Worm (Caenorhabditis elegans) whole organism, young adult: ENCODE data around the gene slc-36.5.

Source experiments
- B0261.1 ChIP-seq: sonication (generic microtip); optimal IDR thresholded peaks from 2 replicates; lab custom pipeline; 2016; ENCODE audit warnings: mild to moderate bottlenecking, missing genetic modification characterization, moderate library complexity, missing compliant biosample characterization
- C06A6.2 ChIP-seq: fragments of 200-800 bp; sonication (Bioruptor generic); conservative IDR thresholded peaks from 2 replicates; pipeline ENCODE4 v1.3.6; 2022; ENCODE audit warnings: missing genetic modification characterization, missing compliant biosample characterization
- F33H1.4 ChIP-seq: fragments of 200-800 bp; sonication (Bioruptor generic); IDR thresholded peaks from 2 replicates; pipeline ENCODE4 v1.3.6; 2022; ENCODE audit warnings: missing genetic modification reagents, missing genetic modification characterization, missing compliant biosample characterization
- F49E8.2 ChIP-seq: sonication (generic microtip); optimal IDR thresholded peaks from 3 replicates; lab custom pipeline; 2017; ENCODE audit warnings: missing genetic modification characterization, mild to moderate bottlenecking, missing compliant biosample characterization, antibody characterized with exemption, moderate library complexity; ENCODE audit not compliant: insufficient read depth
- F55B11.4 ChIP-seq: sonication (generic microtip); optimal IDR thresholded peaks from 2 replicates; lab custom pipeline; 2016; ENCODE audit warnings: missing compliant biosample characterization, missing genetic modification characterization, borderline replicate concordance; ENCODE audit not compliant: insufficient read depth
- K12H6.12 ChIP-seq: fragments of 200-800 bp; sonication (Bioruptor generic); optimal IDR thresholded peaks from 2 replicates; lab custom pipeline; 2018; ENCODE audit warnings: mild to moderate bottlenecking, missing genetic modification characterization, missing compliant biosample characterization
- T26A5.8 ChIP-seq: sonication (generic microtip); optimal IDR thresholded peaks from 2 replicates; lab custom pipeline; 2016; ENCODE audit warnings: missing genetic modification characterization, missing compliant biosample characterization
- akir-1 ChIP-seq: fragments of 200-800 bp; sonication (Bioruptor generic); optimal IDR thresholded peaks from 2 replicates; lab custom pipeline; 2018; ENCODE audit warnings: mild to moderate bottlenecking, missing genetic modification characterization, moderate library complexity, missing compliant biosample characterization
- ama-1 ChIP-seq, 3 experiments: fragments of 150-350 bp in 1 of 3; sonication (generic microtip) in 2 of 3; optimal IDR thresholded peaks; 2 replicates each; lab custom pipeline; 2014 to 2018; ENCODE audit warnings: missing biosample characterization in 2 of 3, missing genetic modification characterization in 2 of 3, missing genetic modification reagents in 2 of 3
- aptf-2 ChIP-seq: fragments of 200-800 bp; sonication (Bioruptor generic); conservative IDR thresholded peaks from 2 replicates; pipeline ENCODE4 v1.3.6; 2022; ENCODE audit warnings: missing genetic modification reagents, missing genetic modification characterization, missing compliant biosample characterization
- atf-7 ChIP-seq: sonication (generic microtip); optimal IDR thresholded peaks from 2 replicates; lab custom pipeline; 2017; ENCODE audit warnings: mild to moderate bottlenecking, missing genetic modification characterization, missing compliant biosample characterization
- attf-5 ChIP-seq: fragments of 200-800 bp; sonication (Bioruptor generic); optimal IDR thresholded peaks from 2 replicates; lab custom pipeline; 2018; ENCODE audit warnings: mild to moderate bottlenecking, missing genetic modification characterization, missing compliant biosample characterization
- attf-6 ChIP-seq: fragments of 200-800 bp; sonication (Bioruptor generic); IDR thresholded peaks from 2 replicates; pipeline ENCODE4 v1.3.6; 2022; ENCODE audit warnings: missing genetic modification reagents, missing genetic modification characterization, missing compliant biosample characterization
- bed-2 ChIP-seq: fragments of 200-800 bp; sonication (Bioruptor generic); IDR thresholded peaks from 2 replicates; pipeline ENCODE4 v1.3.6; 2022; ENCODE audit warnings: missing genetic modification reagents, missing genetic modification characterization, missing compliant biosample characterization
- cebp-1 ChIP-seq, 2 experiments: fragments of 200-800 bp in 1 of 2; sonication (Bioruptor generic) in 1 of 2; sonication (generic microtip) in 1 of 2; IDR thresholded peaks in 1 of 2; optimal IDR thresholded peaks in 1 of 2; 2 replicates each; pipeline versions ENCODE4 v1.3.6 to Lab custom; 2017 to 2022; ENCODE audit warnings: missing compliant biosample characterization in 2 of 2, missing genetic modification characterization in 2 of 2, mild to moderate bottlenecking in 1 of 2, missing genetic modification reagents in 1 of 2, moderate library complexity in 1 of 2
- cebp-2 ChIP-seq: fragments of 200-800 bp; sonication (Bioruptor generic); IDR thresholded peaks from 2 replicates; pipeline ENCODE4 v1.3.6; 2022; ENCODE audit warnings: missing genetic modification characterization, missing compliant biosample characterization
- ceh-27 ChIP-seq: fragments of 200-800 bp; sonication (Bioruptor generic); optimal IDR thresholded peaks from 2 replicates; lab custom pipeline; 2018; ENCODE audit warnings: mild to moderate bottlenecking, missing genetic modification characterization, moderate library complexity, missing compliant biosample characterization
- ceh-40 ChIP-seq: fragments of 200-800 bp; sonication (Bioruptor generic); IDR thresholded peaks from 2 replicates; pipeline ENCODE4 v1.3.6; 2022; ENCODE audit warnings: missing genetic modification characterization, missing compliant biosample characterization
- ceh-58 ChIP-seq: fragments of 200-800 bp; sonication (Bioruptor generic); IDR thresholded peaks from 2 replicates; pipeline ENCODE4 v1.3.6; 2022; ENCODE audit warnings: missing genetic modification characterization, missing compliant biosample characterization
- ceh-91 ChIP-seq: fragments of 200-800 bp; sonication (Bioruptor generic); IDR thresholded peaks from 2 replicates; pipeline ENCODE4 v1.3.6; 2022; ENCODE audit warnings: missing genetic modification reagents, missing genetic modification characterization, missing compliant biosample characterization
- dox-1 ChIP-seq: fragments of 200-800 bp; sonication (Bioruptor generic); IDR thresholded peaks from 2 replicates; pipeline ENCODE4 v1.3.6; 2022; ENCODE audit warnings: missing genetic modification reagents, missing genetic modification characterization, missing compliant biosample characterization
- efl-1 ChIP-seq: fragments of 150-350 bp; optimal IDR thresholded peaks from 2 replicates; lab custom pipeline; 2014; ENCODE audit warnings: missing biosample characterization, missing genetic modification reagents, missing genetic modification characterization
- egl-18 ChIP-seq: fragments of 200-800 bp; sonication (Bioruptor generic); IDR thresholded peaks from 2 replicates; pipeline ENCODE4 v1.3.6; 2022; ENCODE audit warnings: missing genetic modification reagents, missing genetic modification characterization, missing compliant biosample characterization
- egrh-3 ChIP-seq: fragments of 200-800 bp; sonication (Bioruptor generic); IDR thresholded peaks from 2 replicates; pipeline ENCODE4 v1.3.6; 2022; ENCODE audit warnings: missing genetic modification reagents, missing genetic modification characterization, missing compliant biosample characterization
- ekl-4 ChIP-seq: fragments of 200-800 bp; sonication (Bioruptor generic); IDR thresholded peaks from 2 replicates; pipeline ENCODE4 v1.3.6; 2022; ENCODE audit warnings: missing genetic modification reagents, missing genetic modification characterization, missing compliant biosample characterization
- hlh-26 ChIP-seq: fragments of 200-800 bp; sonication (Bioruptor generic); conservative IDR thresholded peaks from 2 replicates; pipeline ENCODE4 v1.3.6; 2022; ENCODE audit warnings: missing genetic modification reagents, missing genetic modification characterization, missing compliant biosample characterization
- hmg-20 ChIP-seq: fragments of 200-800 bp; sonication (Bioruptor generic); IDR thresholded peaks from 2 replicates; pipeline ENCODE4 v1.3.6; 2022; ENCODE audit warnings: missing genetic modification reagents, missing genetic modification characterization, missing compliant biosample characterization
- lin-35 ChIP-seq, 3 experiments: fragments of 150-350 bp in 2 of 3; sonication (generic microtip) in 1 of 3; optimal IDR thresholded peaks; 2 replicates each; lab custom pipeline; 2014 to 2018; ENCODE audit warnings: missing biosample characterization in 3 of 3, missing genetic modification characterization in 3 of 3, missing genetic modification reagents in 3 of 3
- lin-54 ChIP-seq: fragments of 200-800 bp; sonication (Bioruptor generic); optimal IDR thresholded peaks from 2 replicates; lab custom pipeline; 2018; ENCODE audit warnings: mild to moderate bottlenecking, missing genetic modification characterization, missing compliant biosample characterization
- lsl-1 ChIP-seq: fragments of 200-800 bp; sonication (Bioruptor generic); optimal IDR thresholded peaks from 2 replicates; lab custom pipeline; 2018; ENCODE audit warnings: mild to moderate bottlenecking, missing genetic modification characterization, moderate library complexity, missing compliant biosample characterization
- madf-6 ChIP-seq: fragments of 200-800 bp; sonication (Bioruptor generic); IDR thresholded peaks from 2 replicates; pipeline ENCODE4 v1.3.6; 2022; ENCODE audit warnings: missing genetic modification reagents, missing genetic modification characterization, missing compliant biosample characterization
- mel-28 ChIP-seq: sonication (generic microtip); optimal IDR thresholded peaks from 2 replicates; lab custom pipeline; 2016; ENCODE audit warnings: borderline replicate concordance, mild to moderate bottlenecking, missing genetic modification characterization, missing compliant biosample characterization
- nfyb-1 ChIP-seq: fragments of 200-800 bp; sonication (Bioruptor generic); IDR thresholded peaks from 2 replicates; pipeline ENCODE4 v1.3.6; 2022; ENCODE audit warnings: missing genetic modification reagents, missing genetic modification characterization, missing compliant biosample characterization
- nhr-27 ChIP-seq: fragments of 200-800 bp; sonication (Bioruptor generic); optimal IDR thresholded peaks from 2 replicates; lab custom pipeline; 2018; ENCODE audit warnings: mild to moderate bottlenecking, missing genetic modification characterization, moderate library complexity, missing compliant biosample characterization
- pha-4 ChIP-seq: fragments of 150-350 bp; sonication (generic microtip); optimal IDR thresholded peaks from 2 replicates; lab custom pipeline; 2014; ENCODE audit warnings: missing biosample characterization, missing genetic modification reagents, missing genetic modification characterization
- rec-8 ChIP-seq, 2 experiments: sonication (generic microtip); optimal IDR thresholded peaks; 2 replicates each; lab custom pipeline; 2016; ENCODE audit warnings: mild to moderate bottlenecking in 2 of 2, missing genetic modification characterization in 2 of 2, missing genetic modification reagents in 2 of 2, missing genotype in 2 of 2, missing biosample characterization in 1 of 2, missing compliant biosample characterization in 1 of 2, moderate library complexity in 1 of 2
- repo-1 ChIP-seq: sonication (generic microtip); optimal IDR thresholded peaks from 2 replicates; lab custom pipeline; 2017; ENCODE audit warnings: mild to moderate bottlenecking, missing genetic modification characterization, missing compliant biosample characterization
- sdz-38 ChIP-seq: sonication (generic microtip); optimal IDR thresholded peaks from 2 replicates; lab custom pipeline; 2016; ENCODE audit warnings: missing genotype, missing genetic modification characterization, missing compliant biosample characterization
- sea-2 ChIP-seq: fragments of 200-800 bp; sonication (Bioruptor generic); IDR thresholded peaks from 2 replicates; pipeline ENCODE4 v1.3.6; 2022; ENCODE audit warnings: missing genetic modification characterization, missing compliant biosample characterization
- snpc-3.4 ChIP-seq: sonication (generic microtip); optimal IDR thresholded peaks from 2 replicates; lab custom pipeline; 2017; ENCODE audit warnings: missing genetic modification characterization, mild to moderate bottlenecking, missing compliant biosample characterization, antibody characterized with exemption, moderate library complexity, missing genotype, missing genetic modification reagents
- somi-1 ChIP-seq: fragments of 200-800 bp; sonication (Bioruptor generic); optimal IDR thresholded peaks from 2 replicates; lab custom pipeline; 2018; ENCODE audit warnings: mild to moderate bottlenecking, missing genetic modification characterization, missing compliant biosample characterization
- sptf-2 ChIP-seq: fragments of 200-800 bp; sonication (Bioruptor generic); optimal IDR thresholded peaks from 2 replicates; lab custom pipeline; 2018; ENCODE audit warnings: mild to moderate bottlenecking, missing genetic modification characterization, missing compliant biosample characterization
- tbx-9 ChIP-seq: sonication (generic microtip); optimal IDR thresholded peaks from 2 replicates; lab custom pipeline; 2016; ENCODE audit warnings: borderline replicate concordance, missing genetic modification characterization, inconsistent platforms, missing compliant biosample characterization
- xnd-1 ChIP-seq: sonication (generic microtip); optimal IDR thresholded peaks from 2 replicates; lab custom pipeline; 2016; ENCODE audit warnings: missing genotype, missing genetic modification reagents, missing genetic modification characterization, missing compliant biosample characterization
- zfh-2 ChIP-seq: fragments of 200-800 bp; sonication (Bioruptor generic); conservative IDR thresholded peaks from 2 replicates; pipeline ENCODE4 v1.3.6; 2022; ENCODE audit warnings: missing genetic modification reagents, missing genetic modification characterization, missing compliant biosample characterization
- ztf-25 ChIP-seq: fragments of 200-800 bp; sonication (Bioruptor generic); IDR thresholded peaks from 2 replicates; pipeline ENCODE4 v1.3.6; 2022; ENCODE audit warnings: missing genetic modification reagents, missing genetic modification characterization, missing compliant biosample characterization
- ztf-28 ChIP-seq: fragments of 200-800 bp; sonication (Bioruptor generic); IDR thresholded peaks from 2 replicates; pipeline ENCODE4 v1.3.6; 2022; ENCODE audit warnings: missing genetic modification reagents, missing genetic modification characterization, missing compliant biosample characterization

Gene slc-36.5

DNA sequence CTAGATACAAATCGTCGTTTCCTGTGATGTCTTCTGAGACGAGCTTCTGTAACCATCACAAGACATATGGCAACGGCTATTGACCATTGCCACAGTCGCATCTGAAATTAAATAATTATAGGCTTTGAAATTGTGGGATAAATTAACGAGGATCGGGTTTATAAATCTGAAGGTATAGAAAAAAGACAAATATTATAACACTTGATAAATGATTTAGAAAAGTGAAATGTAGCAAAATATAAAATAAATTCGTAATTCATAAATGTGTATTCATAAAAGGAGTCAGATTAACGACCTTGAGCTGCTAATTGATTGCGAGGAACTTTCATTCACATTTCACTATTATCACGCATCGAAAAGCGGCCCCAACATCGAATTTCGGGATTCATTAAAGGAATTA is 13.2 kb downstream of the slc-36.5 start, which contains the start of gene aff-1:
Gene aff-1, minus strand, starts transcription at position 101 of the 400 bp plus-strand sequence.
- TF ChIP-seq lin-54 (GFP tag; lab: Kevin White, UChicago) (no peak), ekl-4 (GFP tag; lab: Robert Waterston, UW) (no peak), ceh-58 (no peak), B0261.1 (no peak), T26A5.8 (tag; lab: Kevin White, UChicago) (no peak), lin-35 (GFP tag; optimal IDR thresholded peaks at IDR 0.05; lab: Kevin White, UChicago) (no peak), cebp-2 (GFP tag; lab: Robert Waterston, UW) (no peak), hmg-20 (GFP tag; lab: Robert Waterston, UW) (no peak), ceh-40 (GFP tag; lab: Robert Waterston, UW) (no peak)

DNA sequence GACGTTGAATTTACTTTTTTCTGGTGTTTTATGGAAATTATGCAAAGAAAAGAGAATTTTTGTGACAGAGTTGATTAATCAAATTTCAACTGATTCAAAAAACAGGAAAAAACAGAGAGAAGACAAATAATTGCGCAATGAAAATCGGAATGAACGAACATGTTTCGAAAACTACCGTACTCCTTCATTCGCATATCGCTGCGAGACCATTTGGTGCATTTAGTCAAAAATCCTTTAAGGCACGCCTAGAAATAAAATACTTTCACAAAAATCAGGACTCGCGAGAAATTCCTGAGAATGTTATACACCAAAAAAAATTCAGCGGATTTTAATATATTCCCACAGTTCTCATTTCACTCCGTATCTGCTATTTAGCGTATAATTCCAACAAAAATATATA is 16.8 kb downstream of the slc-36.5 start:
- TF ChIP-seq bed-2 (no peak), ceh-27 (GFP tag; lab: Kevin White, UChicago) (no peak), xnd-1 (tag; lab: Kevin White, UChicago) (peak; percentile 75), snpc-3.4 (no peak), rec-8 (tag; optimal IDR thresholded peaks at IDR 0.05; lab: Kevin White, UChicago) (no peak), sdz-38 (tag; lab: Kevin White, UChicago) (no peak), repo-1 (tag; lab: Kevin White, UChicago) (no peak), ama-1 (optimal IDR thresholded peaks at IDR 0.05; lab: Kevin White, UChicago) (no peak), ama-1 (GFP tag; optimal IDR thresholded peaks at IDR 0.05; lab: Kevin White, UChicago) (no peak), ztf-28 (no peak), nhr-27 (tag; lab: Kevin White, UChicago) (no peak), atf-7 (tag; lab: Kevin White, UChicago) (no peak), sptf-2 (GFP tag; lab: Kevin White, UChicago) (no peak), tbx-9 (tag; lab: Kevin White, UChicago) (no peak), aptf-2 (GFP tag; lab: Robert Waterston, UW) (no peak), F55B11.4 (no peak), ceh-91 (GFP tag; lab: Robert Waterston, UW) (0 out of 2 replicates have a peak, but pooled peaks have one; percentile 13), somi-1 (GFP tag; lab: Kevin White, UChicago) (no peak), madf-6 (GFP tag; lab: Robert Waterston, UW) (peak; percentile 91), zfh-2 (GFP tag; lab: Robert Waterston, UW) (no peak), akir-1 (GFP tag; lab: Kevin White, UChicago) (no peak), sea-2 (GFP tag; lab: Robert Waterston, UW) (no peak), ztf-25 (GFP tag; lab: Robert Waterston, UW) (no peak), T26A5.8 (tag; lab: Kevin White, UChicago) (no peak), egrh-3 (GFP tag; lab: Robert Waterston, UW) (no peak), K12H6.12 (tag; lab: Kevin White, UChicago) (no peak), attf-6 (GFP tag; lab: Robert Waterston, UW) (no peak), efl-1 (GFP tag; lab: Kevin White, UChicago) (peak; percentile 15), pha-4 (tag; lab: Kevin White, UChicago) (no peak), F33H1.4 (peak; percentile 82), lsl-1 (GFP tag; lab: Kevin White, UChicago) (peak; percentile 83), attf-5 (GFP tag; lab: Kevin White, UChicago) (no peak), egl-18 (GFP tag; lab: Robert Waterston, UW) (no peak), dox-1 (no peak), nfyb-1 (GFP tag; lab: Robert Waterston, UW) (no peak), C06A6.2 (GFP tag; lab: Robert Waterston, UW) (no peak), hlh-26 (GFP tag; lab: Robert Waterston, UW) (no peak), mel-28 (tag; lab: Kevin White, UChicago) (no peak), F49E8.2 (tag; lab: Kevin White, UChicago) (no peak), cebp-1 (GFP tag; IDR thresholded peaks at IDR 0.05; lab: Robert Waterston, UW) (no peak), cebp-1 (tag; optimal IDR thresholded peaks at IDR 0.05; lab: Kevin White, UChicago) (no peak)
